Worm (Caenorhabditis elegans) whole organism, late embryonic: ENCODE measurements around the gene zip-2.

Source experiments
- K09A11.1 ChIP-seq: sonication (generic microtip); optimal IDR thresholded peaks from 2 replicates; lab custom pipeline; 2017; ENCODE audit warnings: antibody characterized with exemption, mild to moderate bottlenecking, missing genetic modification characterization, missing compliant biosample characterization; ENCODE audit not compliant: insufficient read depth
- ahr-1 ChIP-seq: sonication (generic microtip); optimal IDR thresholded peaks from 2 replicates; lab custom pipeline; 2016; ENCODE audit warnings: missing genetic modification characterization, missing compliant biosample characterization
- ceh-18 ChIP-seq: sonication (generic microtip); optimal IDR thresholded peaks from 2 replicates; lab custom pipeline; 2016; ENCODE audit warnings: missing genetic modification characterization, missing compliant biosample characterization
- elt-2 ChIP-seq: sonication (generic microtip); optimal IDR thresholded peaks from 2 replicates; lab custom pipeline; 2016; ENCODE audit warnings: missing genetic modification reagents, missing genetic modification characterization, missing compliant biosample characterization
- eyg-1 ChIP-seq: sonication (generic microtip); optimal IDR thresholded peaks from 2 replicates; lab custom pipeline; 2016; ENCODE audit warnings: missing genotype, missing genetic modification characterization, missing compliant biosample characterization
- fax-1 ChIP-seq: sonication (generic microtip); optimal IDR thresholded peaks from 2 replicates; lab custom pipeline; 2016; ENCODE audit warnings: missing genotype, missing genetic modification characterization, missing compliant biosample characterization
- hlh-30 ChIP-seq: sonication (generic microtip); optimal IDR thresholded peaks from 2 replicates; lab custom pipeline; 2017; ENCODE audit warnings: antibody characterized with exemption, missing genetic modification characterization, missing compliant biosample characterization; ENCODE audit not compliant: insufficient read depth
- hlh-8 ChIP-seq: sonication (generic microtip); optimal IDR thresholded peaks from 2 replicates; lab custom pipeline; 2016; ENCODE audit warnings: missing genotype, missing genetic modification characterization, missing compliant biosample characterization
- nfya-1 ChIP-seq: sonication (generic microtip); optimal IDR thresholded peaks from 2 replicates; lab custom pipeline; 2017; ENCODE audit warnings: missing genetic modification characterization, mild to moderate bottlenecking, missing compliant biosample characterization, antibody characterized with exemption, moderate library complexity
- pag-3 ChIP-seq: sonication (generic microtip); optimal IDR thresholded peaks from 2 replicates; lab custom pipeline; 2016; ENCODE audit warnings: missing compliant biosample characterization, missing genetic modification characterization, borderline replicate concordance
- pat-9 ChIP-seq: fragments of 200-800 bp; sonication (Bioruptor generic); optimal IDR thresholded peaks from 2 replicates; lab custom pipeline; 2018; ENCODE audit warnings: mild to moderate bottlenecking, missing genetic modification characterization, moderate library complexity, missing compliant biosample characterization
- tbx-2 ChIP-seq: sonication (generic microtip); optimal IDR thresholded peaks from 2 replicates; lab custom pipeline; 2016; ENCODE audit warnings: missing genetic modification characterization, missing compliant biosample characterization

DNA sequence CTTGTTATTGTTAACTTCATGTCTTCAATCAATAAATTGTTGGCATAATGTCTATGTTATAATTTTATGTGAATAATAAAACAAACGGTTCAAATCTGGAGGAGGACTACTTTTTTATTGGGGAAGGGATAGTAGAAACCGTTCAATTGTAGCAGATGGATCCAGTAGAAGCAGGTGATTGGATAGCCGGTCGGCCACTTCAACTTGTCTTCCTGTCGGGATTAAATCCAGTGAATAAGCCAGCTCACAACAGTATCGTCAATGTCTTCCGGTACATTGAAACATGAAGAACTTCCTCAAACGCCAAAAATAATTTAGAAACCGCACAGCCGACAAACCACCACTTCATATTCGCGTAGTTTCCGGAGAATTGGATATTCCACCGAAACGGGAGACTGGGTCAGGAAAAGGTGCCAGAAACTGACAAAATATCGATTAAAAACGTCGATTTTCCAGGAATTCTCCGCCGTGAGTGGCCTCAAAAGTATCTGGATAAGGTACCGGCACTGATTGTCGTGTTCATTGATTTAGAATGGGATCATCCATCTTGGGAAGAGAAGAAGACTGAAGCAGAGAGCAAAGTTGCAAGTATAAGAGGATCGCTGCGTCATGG lies 37.7 kb upstream of the zip-2 start, which contains the start of gene trpp-11:
- TF ChIP-seq hlh-8 (no peak), hlh-30 (tag; lab: Kevin White, UChicago) (no peak), tbx-2 (tag; lab: Kevin White, UChicago) (no peak), fax-1 (tag; lab: Kevin White, UChicago) (no peak), K09A11.1 (tag; lab: Kevin White, UChicago) (no peak), ceh-18 (tag; lab: Kevin White, UChicago) (no peak), ahr-1 (no peak), eyg-1 (no peak), pag-3 (tag; lab: Kevin White, UChicago) (no peak), pat-9 (tag; lab: Kevin White, UChicago) (no peak), elt-2 (tag; lab: Kevin White, UChicago) (no peak), nfya-1 (no peak)
